Fruit fly (Drosophila melanogaster) S2 (cell line): ENCODE measurements around the gene CG42367.

Experiments
- CG8478 ChIP-seq: fragments of >200 bp; optimal IDR thresholded peaks from 2 replicates; lab custom pipeline; 2018
- CTCF ChIP-seq, 2 experiments: fragments of >200 bp; optimal IDR thresholded peaks; 2 replicates each; lab custom pipeline; 2018

- TF ChIP-seq CTCF (optimal IDR thresholded peaks at IDR 0.05; lab: Kevin White, UChicago) (no peak), CG8478 (lab: Kevin White, UChicago) (no peak)
Observed at dm6 chr2L:9882393-9882971, 47.9 kb upstream of the CG42367 start.
